Fruit fly (Drosophila melanogaster) S2 (cell line): ENCODE measurements around the gene Dic2.

Experiments used
- CG8478 ChIP-seq: fragments of >200 bp; optimal IDR thresholded peaks from 2 replicates; lab custom pipeline; 2018
- CTCF ChIP-seq, 2 experiments: fragments of >200 bp; optimal IDR thresholded peaks; 2 replicates each; lab custom pipeline; 2018

Gene Dic2

DNA sequence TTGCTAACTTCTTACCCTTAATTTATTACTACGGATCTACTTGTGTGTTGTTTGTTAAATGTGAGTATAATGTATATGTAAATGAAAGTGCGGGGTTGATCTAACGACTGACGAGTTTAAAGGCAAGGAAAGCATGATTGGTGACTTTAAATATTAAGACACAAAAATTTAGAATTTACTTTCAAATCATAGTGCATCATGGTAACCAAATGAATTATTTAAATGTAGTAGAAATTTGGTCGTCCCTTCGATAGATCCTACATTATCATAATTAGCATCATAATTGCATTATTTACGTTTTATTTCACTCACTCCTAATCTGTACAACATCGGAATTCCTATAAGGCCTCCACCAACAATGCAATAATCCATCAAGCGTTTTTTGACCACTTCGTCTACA, at the start of gene Dic2:
Gene Dic2, minus strand, starts transcription at position 101 of the 400 bp plus-strand sequence.
- TF ChIP-seq CTCF (optimal IDR thresholded peaks at IDR 0.05; lab: Kevin White, UChicago) (no peak), CG8478 (lab: Kevin White, UChicago) (no peak)

dm6 chr3R:20549855-20550603, 48.8 kb upstream of the Dic2 start:
- no peak for TF ChIP-seq CG8478 (lab: Kevin White, UChicago)
- no peak for TF ChIP-seq CTCF (optimal IDR thresholded peaks at IDR 0.05; lab: Kevin White, UChicago)

DNA sequence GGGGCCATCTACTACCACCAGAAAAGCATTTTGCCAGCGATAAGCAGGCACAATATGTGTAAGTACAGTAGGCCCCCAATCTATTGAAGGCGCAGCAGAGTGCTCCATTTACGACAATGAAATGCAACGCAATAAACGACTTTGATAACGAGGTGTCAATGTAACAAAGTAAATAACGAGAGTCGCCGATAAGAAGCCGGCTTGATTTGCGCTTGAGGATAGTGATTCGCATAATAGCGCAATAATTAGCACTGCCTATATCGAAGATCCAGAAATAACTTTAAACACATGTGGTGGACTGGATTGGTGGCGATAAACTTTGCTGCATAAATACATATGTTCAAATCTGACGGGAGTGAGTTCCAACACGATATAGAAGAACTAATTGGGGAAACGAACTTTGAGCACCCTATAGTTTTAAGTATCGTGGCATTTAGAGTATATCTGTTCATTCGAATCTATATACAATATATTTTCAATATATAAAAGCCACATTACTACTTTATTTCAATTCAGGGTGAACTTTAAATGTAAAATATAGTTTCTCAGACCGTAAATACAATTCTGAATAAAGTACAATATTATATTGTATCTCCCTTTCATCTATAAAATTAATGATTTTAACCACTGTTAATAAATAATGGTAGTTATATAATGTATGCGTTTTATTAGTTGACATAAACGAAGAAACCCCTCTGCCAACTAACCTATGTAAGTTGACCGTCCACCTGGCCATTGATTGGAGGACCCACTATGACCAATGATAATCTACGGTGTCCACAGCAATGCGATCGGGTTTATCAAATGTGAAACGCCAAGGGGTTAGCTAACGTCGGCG, 48.0 kb upstream of the Dic2 start:
- TF ChIP-seq CG8478 (lab: Kevin White, UChicago): no peak
- TF ChIP-seq CTCF (optimal IDR thresholded peaks at IDR 0.05; lab: Kevin White, UChicago): no peak

DNA sequence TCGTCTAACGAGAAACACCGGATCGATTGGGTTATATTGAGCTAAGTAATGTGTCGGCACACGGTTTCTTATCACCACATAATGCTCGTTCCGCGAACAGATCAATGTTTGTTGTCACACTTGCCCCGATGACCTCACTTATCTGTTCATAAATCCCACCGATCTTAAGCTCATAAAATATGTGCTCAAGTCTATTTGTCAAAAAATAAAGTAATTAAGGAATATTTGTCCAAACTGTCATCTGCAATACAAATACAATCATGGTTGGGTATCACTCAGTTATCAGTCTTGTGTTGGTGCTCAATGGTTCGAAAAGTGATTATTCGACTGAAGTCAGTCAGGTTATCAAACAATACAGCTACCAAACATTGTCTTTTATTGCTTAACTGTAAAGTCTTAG, 47.0 kb upstream of the Dic2 start:
- TF ChIP-seq CTCF (optimal IDR thresholded peaks at IDR 0.05; lab: Kevin White, UChicago): no peak
- TF ChIP-seq CG8478 (lab: Kevin White, UChicago): no peak

dm6 chr3R:20547758-20548157, 46.5 kb upstream of the Dic2 start:
- no peak for TF ChIP-seq CTCF (optimal IDR thresholded peaks at IDR 0.05; lab: Kevin White, UChicago)
- no peak for TF ChIP-seq CG8478 (lab: Kevin White, UChicago)

DNA sequence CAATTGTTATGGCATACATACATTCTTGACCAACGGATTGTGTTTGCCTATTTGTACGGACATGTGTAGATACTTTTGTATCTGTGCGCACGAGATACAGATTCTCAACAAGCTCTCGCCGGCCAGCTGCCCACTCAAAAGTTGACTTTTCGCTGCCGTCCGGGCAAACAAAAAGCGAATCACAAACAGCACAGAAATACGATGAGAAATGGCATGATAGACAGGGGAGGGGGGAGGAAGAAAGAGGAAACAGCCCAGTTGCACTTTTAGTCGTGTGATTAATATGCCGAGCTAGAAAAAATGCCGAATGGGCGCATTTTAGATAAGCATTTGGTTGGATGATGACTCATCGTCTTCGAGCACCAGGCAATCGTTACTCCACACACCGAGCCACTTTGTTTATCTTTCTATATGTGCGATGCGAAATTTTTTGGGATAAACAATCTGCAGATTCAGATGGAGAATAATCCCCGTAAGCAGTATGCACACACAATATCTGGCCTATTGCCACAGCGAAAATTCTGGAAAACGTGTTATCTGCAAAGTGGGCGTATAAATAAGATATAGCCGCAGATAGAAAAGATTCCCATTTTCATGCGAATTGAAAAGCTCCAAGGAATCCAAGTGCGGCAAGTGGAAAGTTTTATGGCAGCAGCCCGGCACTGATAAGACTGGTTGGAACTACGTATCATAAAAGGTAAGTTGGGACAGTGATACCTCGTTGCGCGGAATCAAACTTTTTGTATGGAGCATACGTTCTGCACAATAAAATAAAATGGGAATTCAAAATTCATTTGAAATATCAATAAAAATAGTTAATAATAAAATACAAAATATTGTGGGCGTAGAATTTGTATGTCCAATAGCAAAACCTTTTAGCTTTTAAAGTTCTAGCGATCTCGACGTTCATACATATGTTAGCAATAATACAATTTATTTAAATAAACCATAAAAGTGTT, 45.7 kb upstream of the Dic2 start:
- TF ChIP-seq CG8478 (lab: Kevin White, UChicago): no peak
- no peak for TF ChIP-seq CTCF (optimal IDR thresholded peaks at IDR 0.05; lab: Kevin White, UChicago)

DNA sequence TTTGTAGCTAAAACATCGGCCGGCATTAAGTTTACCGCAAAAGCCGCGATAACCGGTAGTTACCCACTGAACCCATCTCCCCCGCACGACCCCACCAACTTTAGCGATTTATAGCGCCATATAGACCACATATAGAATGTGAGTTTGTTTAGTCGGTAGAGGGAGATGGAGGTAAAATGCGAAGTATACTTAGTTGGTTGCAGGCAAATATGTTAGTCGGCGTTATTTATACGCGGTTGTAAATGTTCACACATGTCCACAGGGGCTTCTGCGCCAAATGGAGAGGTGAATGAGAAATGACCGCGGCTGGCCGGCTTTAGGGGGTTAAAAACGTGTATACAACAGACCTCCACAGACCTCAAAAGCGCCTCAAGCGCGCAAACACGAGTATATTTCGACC, 44.5 kb upstream of the Dic2 start:
- no peak for TF ChIP-seq CG8478 (lab: Kevin White, UChicago)
- TF ChIP-seq CTCF (optimal IDR thresholded peaks at IDR 0.05; lab: Kevin White, UChicago): no peak

- no peak for TF ChIP-seq CTCF (optimal IDR thresholded peaks at IDR 0.05; lab: Kevin White, UChicago)
- TF ChIP-seq CG8478 (lab: Kevin White, UChicago): no peak
These were observed 43.7 kb upstream of the Dic2 start for dm6 chr3R:20544952-20545351.

- TF ChIP-seq CTCF (optimal IDR thresholded peaks at IDR 0.05; lab: Kevin White, UChicago): no peak
- no peak for TF ChIP-seq CG8478 (lab: Kevin White, UChicago)
These were observed 42.5 kb upstream of the Dic2 start for dm6 chr3R:20543719-20544118.

- TF ChIP-seq CTCF (optimal IDR thresholded peaks at IDR 0.05; lab: Kevin White, UChicago) (no peak), CG8478 (lab: Kevin White, UChicago) (no peak)
These were observed 42.0 kb upstream of the Dic2 start for dm6 chr3R:20543220-20543619.

DNA sequence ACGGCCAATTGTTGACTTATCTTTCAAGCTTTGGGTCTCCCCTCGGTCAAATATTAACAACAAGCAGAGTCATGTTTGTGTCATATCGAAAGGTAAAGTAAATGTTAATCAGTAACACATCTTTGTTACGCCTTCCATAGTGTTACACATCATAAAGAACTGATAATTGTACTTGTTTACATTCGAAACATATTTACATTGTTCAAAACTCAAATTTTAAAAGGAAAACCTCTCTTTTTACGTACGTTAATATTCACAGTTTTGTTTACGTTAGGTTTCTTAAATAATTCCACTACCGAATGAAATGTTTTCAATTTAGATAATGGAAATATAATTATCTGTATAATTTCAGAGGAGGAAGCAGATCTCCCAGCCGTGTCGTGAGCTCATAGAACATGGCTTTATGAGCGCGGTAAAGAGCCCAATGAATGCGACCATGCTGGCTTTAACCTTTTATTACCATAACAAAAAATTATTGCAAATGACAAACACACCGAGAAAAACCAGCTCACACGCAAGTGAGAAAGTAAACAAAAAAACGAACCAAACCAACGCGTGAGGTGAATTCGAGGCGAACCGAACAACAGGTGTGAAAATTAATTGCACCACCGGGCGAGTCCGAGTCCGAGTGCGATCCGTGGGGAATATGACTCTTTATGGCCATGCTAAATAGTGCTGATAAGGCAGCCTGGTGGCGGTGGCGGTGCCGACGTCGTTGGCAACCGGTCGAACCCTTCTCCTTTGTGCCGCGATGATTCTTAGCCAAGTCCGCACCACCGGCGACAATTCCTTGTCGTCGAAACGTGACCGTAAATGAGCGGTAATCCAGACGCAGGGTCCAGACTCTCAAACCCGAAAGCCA, 41.3 kb upstream of the Dic2 start:
- no peak for TF ChIP-seq CTCF (optimal IDR thresholded peaks at IDR 0.05; lab: Kevin White, UChicago)
- TF ChIP-seq CG8478 (lab: Kevin White, UChicago): no peak

DNA sequence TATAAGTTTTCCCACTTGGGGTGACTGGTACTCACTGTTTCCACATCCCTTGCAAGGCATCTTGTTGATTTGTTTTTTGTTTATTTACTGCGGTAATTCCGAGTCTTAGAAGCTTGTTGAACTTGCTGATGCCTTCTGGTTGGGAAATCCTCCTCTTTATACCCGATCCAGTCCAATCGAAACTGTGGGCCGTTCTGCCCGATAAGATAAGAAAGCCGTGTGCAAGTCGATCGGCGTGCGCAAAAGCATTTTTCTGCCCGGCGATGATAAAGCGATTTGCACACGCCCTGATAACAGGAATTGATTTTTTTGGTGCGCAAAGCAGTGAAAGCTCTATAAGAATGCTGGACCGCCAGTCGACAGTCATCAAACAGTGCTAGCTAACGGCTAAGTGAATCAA, 33.3 kb upstream of the Dic2 start, which contains the start of the genes MtnE and MtnD:
Gene MtnE, minus strand, starts transcription at position 130 of the 400 bp plus-strand sequence.
Gene MtnD, plus strand, starts transcription at position 388 of the 400 bp plus-strand sequence.
- no peak for TF ChIP-seq CG8478 (lab: Kevin White, UChicago)

DNA sequence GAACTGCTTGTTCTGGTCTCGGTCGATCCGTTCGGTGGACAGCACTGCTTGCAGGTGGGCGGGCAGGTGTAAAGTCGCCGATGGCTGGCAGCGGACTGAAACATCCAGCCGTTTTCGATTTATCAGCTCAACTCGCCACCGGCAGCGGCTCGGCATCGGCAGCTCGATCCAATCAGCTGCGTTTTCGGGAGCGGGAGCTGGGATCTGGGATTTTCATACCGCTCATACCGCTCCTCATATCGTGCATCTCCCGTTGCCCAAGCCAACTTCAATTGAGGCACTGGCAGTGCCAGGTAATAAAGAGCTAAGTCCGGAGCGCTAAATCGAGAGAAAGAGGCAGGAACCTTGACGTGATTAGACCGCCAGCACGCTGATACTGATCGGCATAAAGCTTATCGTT, 11.1 kb upstream of the Dic2 start, which contains the start of gene MFS9:
Gene MFS9, minus strand, starts transcription at position 101 of the 400 bp plus-strand sequence.
- TF ChIP-seq CTCF (optimal IDR thresholded peaks at IDR 0.05; lab: Kevin White, UChicago) (no peak), CG8478 (lab: Kevin White, UChicago) (no peak)
